Worm (Caenorhabditis elegans) whole organism, L1 larva: ENCODE measurements around the gene F21G4.1.

Experiments used
- ceh-82 ChIP-seq, 3 experiments: fragments of 150-350 bp in 1 of 3; sonication (generic microtip) in 2 of 3; optimal IDR thresholded peaks; 2 replicates each; lab custom pipeline; 2014 to 2017; ENCODE audit warnings: missing biosample characterization in 3 of 3, missing genetic modification characterization in 3 of 3
- hpl-2 ChIP-seq: fragments of 150-350 bp; optimal IDR thresholded peaks from 2 replicates; lab custom pipeline; 2014; ENCODE audit warnings: missing biosample characterization, missing genetic modification reagents, missing genetic modification characterization
- nhr-47 ChIP-seq: sonication (generic microtip); optimal IDR thresholded peaks from 2 replicates; lab custom pipeline; 2016; ENCODE audit warnings: mild to moderate bottlenecking, missing genetic modification characterization, moderate library complexity, missing compliant biosample characterization
- sup-37 ChIP-seq: fragments of 200-800 bp; sonication (Bioruptor generic); optimal IDR thresholded peaks from 2 replicates; lab custom pipeline; 2018; ENCODE audit warnings: mild to moderate bottlenecking, missing genetic modification characterization, missing compliant biosample characterization
- unc-130 ChIP-seq: fragments of 150-350 bp; optimal IDR thresholded peaks from 2 replicates; lab custom pipeline; 2017; ENCODE audit warnings: missing biosample characterization, missing genetic modification characterization, inconsistent platforms
- unc-62 ChIP-seq: fragments of 150-350 bp; optimal IDR thresholded peaks from 2 replicates; lab custom pipeline; 2014; ENCODE audit warnings: missing biosample characterization, missing genetic modification reagents, missing genetic modification characterization
- ztf-11 ChIP-seq, 2 experiments: sonication (generic microtip); optimal IDR thresholded peaks; 2 replicates each; lab custom pipeline; 2016 to 2017; ENCODE audit warnings: missing genetic modification characterization in 2 of 2, missing biosample characterization in 1 of 2, missing compliant biosample characterization in 1 of 2

- no peak for TF ChIP-seq unc-130 (tag; lab: Kevin White, UChicago)
- TF ChIP-seq nhr-47 (tag; lab: Kevin White, UChicago), result peak; percentile 54
- no peak for TF ChIP-seq unc-62 (GFP tag; lab: Kevin White, UChicago)
- TF ChIP-seq ceh-82 (tag; optimal IDR thresholded peaks at IDR 0.05; lab: Kevin White, UChicago), result peak in 2 of 3 experiments; percentile 31 to 57
- TF ChIP-seq ztf-11 (tag; optimal IDR thresholded peaks at IDR 0.05; lab: Kevin White, UChicago), result no peak
- TF ChIP-seq hpl-2 (GFP tag; lab: Kevin White, UChicago), result no peak
- TF ChIP-seq sup-37 (GFP tag; lab: Kevin White, UChicago), result no peak
Measured at ce11 chrX:9899426-9900131, 7.5 kb upstream of the F21G4.1 start, which contains the start of gene phf-34.
